Worm (Caenorhabditis elegans) whole organism, late embryonic: ENCODE data around the gene nhr-203.
A peak's percentile ranks its signal among the peaks of the same experiment; 100 is the strongest.

Experiments used
- K09A11.1 ChIP-seq: sonication (generic microtip); optimal IDR thresholded peaks from 2 replicates; lab custom pipeline; 2017; ENCODE audit warnings: antibody characterized with exemption, mild to moderate bottlenecking, missing genetic modification characterization, missing compliant biosample characterization; ENCODE audit not compliant: insufficient read depth
- T23F11.4 ChIP-seq: fragments of 200-800 bp; sonication (Bioruptor generic); optimal IDR thresholded peaks from 2 replicates; lab custom pipeline; 2018; ENCODE audit warnings: mild to moderate bottlenecking, missing genetic modification characterization, missing compliant biosample characterization
- Y22D7AL.16 ChIP-seq: sonication (generic microtip); optimal IDR thresholded peaks from 2 replicates; lab custom pipeline; 2016; ENCODE audit warnings: missing genetic modification characterization, missing compliant biosample characterization
- ama-1 ChIP-seq: fragments of 150-350 bp; optimal IDR thresholded peaks from 2 replicates; lab custom pipeline; 2014
- ceh-14 ChIP-seq: sonication (generic microtip); optimal IDR thresholded peaks from 2 replicates; lab custom pipeline; 2016; ENCODE audit warnings: missing genotype, missing genetic modification characterization, missing compliant biosample characterization
- ceh-2 ChIP-seq: sonication (generic microtip); optimal IDR thresholded peaks from 2 replicates; lab custom pipeline; 2016; ENCODE audit warnings: missing genotype, missing genetic modification characterization, missing compliant biosample characterization
- ceh-24 ChIP-seq: sonication (generic microtip); optimal IDR thresholded peaks from 2 replicates; lab custom pipeline; 2016; ENCODE audit warnings: mild to moderate bottlenecking, missing genetic modification characterization, missing compliant biosample characterization
- ceh-30 ChIP-seq: fragments of 150-350 bp; optimal IDR thresholded peaks from 2 replicates; lab custom pipeline; 2014; ENCODE audit warnings: missing biosample characterization, missing genetic modification characterization
- ceh-31 ChIP-seq: sonication (generic microtip); optimal IDR thresholded peaks from 2 replicates; lab custom pipeline; 2016; ENCODE audit warnings: missing genetic modification characterization, missing compliant biosample characterization
- ceh-34 ChIP-seq: sonication (generic microtip); optimal IDR thresholded peaks from 2 replicates; lab custom pipeline; 2016; ENCODE audit warnings: mild to moderate bottlenecking, missing genetic modification characterization, missing compliant biosample characterization
- dmd-4 ChIP-seq: sonication (generic microtip); optimal IDR thresholded peaks from 2 replicates; lab custom pipeline; 2016; ENCODE audit warnings: borderline replicate concordance, missing genetic modification characterization, missing compliant biosample characterization
- dve-1 ChIP-seq: sonication (generic microtip); optimal IDR thresholded peaks from 2 replicates; lab custom pipeline; 2017; ENCODE audit warnings: antibody characterized with exemption, mild to moderate bottlenecking, missing genetic modification characterization, missing compliant biosample characterization
- elt-2 ChIP-seq: sonication (generic microtip); optimal IDR thresholded peaks from 2 replicates; lab custom pipeline; 2016; ENCODE audit warnings: missing genetic modification reagents, missing genetic modification characterization, missing compliant biosample characterization
- fax-1 ChIP-seq: sonication (generic microtip); optimal IDR thresholded peaks from 2 replicates; lab custom pipeline; 2016; ENCODE audit warnings: missing genotype, missing genetic modification characterization, missing compliant biosample characterization
- gmeb-2 ChIP-seq: sonication (generic microtip); optimal IDR thresholded peaks from 2 replicates; lab custom pipeline; 2016; ENCODE audit warnings: missing genetic modification characterization, inconsistent platforms, missing compliant biosample characterization
- hlh-6 ChIP-seq: sonication (generic microtip); optimal IDR thresholded peaks from 2 replicates; lab custom pipeline; 2016; ENCODE audit warnings: missing genotype, missing genetic modification characterization, missing compliant biosample characterization
- hlh-8 ChIP-seq: sonication (generic microtip); optimal IDR thresholded peaks from 2 replicates; lab custom pipeline; 2016; ENCODE audit warnings: missing genotype, missing genetic modification characterization, missing compliant biosample characterization
- lin-11 ChIP-seq: fragments of 200-800 bp; sonication (Bioruptor generic); optimal IDR thresholded peaks from 2 replicates; lab custom pipeline; 2018; ENCODE audit warnings: mild to moderate bottlenecking, missing genetic modification characterization, missing compliant biosample characterization
- madf-2 ChIP-seq: sonication (generic microtip); optimal IDR thresholded peaks from 2 replicates; lab custom pipeline; 2017; ENCODE audit warnings: missing genetic modification characterization, missing compliant biosample characterization
- mec-3 ChIP-seq: sonication (generic microtip); optimal IDR thresholded peaks from 2 replicates; lab custom pipeline; 2016; ENCODE audit warnings: borderline replicate concordance, missing genetic modification characterization, missing compliant biosample characterization
- nfya-1 ChIP-seq: sonication (generic microtip); optimal IDR thresholded peaks from 2 replicates; lab custom pipeline; 2017; ENCODE audit warnings: missing genetic modification characterization, mild to moderate bottlenecking, missing compliant biosample characterization, antibody characterized with exemption, moderate library complexity
- nhr-11 ChIP-seq: fragments of 150-350 bp; optimal IDR thresholded peaks from 2 replicates; lab custom pipeline; 2014; ENCODE audit warnings: missing biosample characterization, missing genetic modification characterization
- npax-4 ChIP-seq: sonication (generic microtip); optimal IDR thresholded peaks from 2 replicates; lab custom pipeline; 2016; ENCODE audit warnings: missing genetic modification characterization, missing compliant biosample characterization
- pag-3 ChIP-seq: sonication (generic microtip); optimal IDR thresholded peaks from 2 replicates; lab custom pipeline; 2016; ENCODE audit warnings: missing compliant biosample characterization, missing genetic modification characterization, borderline replicate concordance
- pax-1 ChIP-seq: fragments of 150-350 bp; optimal IDR thresholded peaks from 2 replicates; lab custom pipeline; 2014; ENCODE audit warnings: missing biosample characterization, missing genetic modification characterization
- pqm-1 ChIP-seq: sonication (generic microtip); optimal IDR thresholded peaks from 2 replicates; lab custom pipeline; 2016; ENCODE audit warnings: missing genetic modification characterization, missing compliant biosample characterization
- pros-1 ChIP-seq: fragments of 150-350 bp; optimal IDR thresholded peaks from 2 replicates; lab custom pipeline; 2014; ENCODE audit warnings: missing biosample characterization, missing genetic modification reagents, missing genetic modification characterization
- ref-2 ChIP-seq: sonication (generic microtip); optimal IDR thresholded peaks from 2 replicates; lab custom pipeline; 2016; ENCODE audit warnings: missing genetic modification characterization, missing compliant biosample characterization
- tbx-7 ChIP-seq: sonication (generic microtip); optimal IDR thresholded peaks from 2 replicates; lab custom pipeline; 2016; ENCODE audit warnings: missing genotype, missing genetic modification characterization, missing compliant biosample characterization
- ttx-3 ChIP-seq: sonication (generic microtip); optimal IDR thresholded peaks from 2 replicates; lab custom pipeline; 2016; ENCODE audit warnings: missing genetic modification reagents, missing genetic modification characterization, missing compliant biosample characterization
- unc-55 ChIP-seq: sonication (generic microtip); optimal IDR thresholded peaks from 2 replicates; lab custom pipeline; 2017; ENCODE audit warnings: missing biosample characterization, missing genetic modification reagents, missing genetic modification characterization
- unc-86 ChIP-seq: sonication (generic microtip); optimal IDR thresholded peaks from 2 replicates; lab custom pipeline; 2016; ENCODE audit warnings: missing genetic modification characterization, missing compliant biosample characterization
- zip-5 ChIP-seq: sonication (generic microtip); optimal IDR thresholded peaks from 2 replicates; lab custom pipeline; 2016; ENCODE audit warnings: missing genetic modification characterization, missing compliant biosample characterization
- ztf-16 ChIP-seq: sonication (generic microtip); optimal IDR thresholded peaks from 2 replicates; lab custom pipeline; 2017; ENCODE audit warnings: missing genetic modification characterization, missing compliant biosample characterization

nhr-203 gene

DNA sequence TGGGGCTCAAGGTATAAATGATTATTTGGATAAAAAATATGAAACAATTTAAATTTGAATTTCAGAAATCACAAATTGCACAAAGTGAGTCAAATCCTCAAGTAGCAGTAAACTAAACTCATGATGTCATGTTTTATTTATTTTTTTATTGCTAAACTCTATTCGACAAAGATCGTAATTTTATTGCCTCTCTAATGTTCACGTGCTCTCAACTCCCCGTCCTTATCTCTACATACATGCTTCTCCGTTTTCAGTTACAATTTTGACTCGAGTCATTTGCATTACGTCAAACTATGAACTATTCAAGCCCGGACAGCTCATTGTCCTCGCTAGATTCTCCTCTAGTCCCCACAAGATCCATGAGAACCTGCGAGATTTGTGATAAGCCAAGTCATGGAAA lies 14.9 kb downstream of the nhr-203 start, which contains the start of gene nhr-99:
Gene nhr-99 (plus strand): TSS at position 263 of the 400 bp plus-strand sequence.
- no peak for TF ChIP-seq pqm-1
- TF ChIP-seq unc-55: no peak
- no peak for TF ChIP-seq ceh-30
- TF ChIP-seq ceh-14: no peak
- TF ChIP-seq npax-4 (tag; lab: Kevin White, UChicago): no peak
- TF ChIP-seq ceh-24 (tag; lab: Kevin White, UChicago): no peak
- TF ChIP-seq dve-1 (tag; lab: Kevin White, UChicago): no peak
- TF ChIP-seq ttx-3 (tag; lab: Kevin White, UChicago): no peak
- TF ChIP-seq nfya-1 (tag; lab: Kevin White, UChicago): no peak
- no peak for TF ChIP-seq unc-86 (tag; lab: Kevin White, UChicago)
- TF ChIP-seq hlh-8: no peak
- TF ChIP-seq ztf-16: no peak
- no peak for TF ChIP-seq ceh-34 (tag; lab: Kevin White, UChicago)
- TF ChIP-seq pros-1: no peak
- no peak for TF ChIP-seq ceh-2 (tag; lab: Kevin White, UChicago)
- TF ChIP-seq gmeb-2 (tag; lab: Kevin White, UChicago): no peak
- TF ChIP-seq ceh-31: no peak
- no peak for TF ChIP-seq pag-3 (tag; lab: Kevin White, UChicago)
- no peak for TF ChIP-seq tbx-7 (tag; lab: Kevin White, UChicago)
- no peak for TF ChIP-seq fax-1 (tag; lab: Kevin White, UChicago)

DNA sequence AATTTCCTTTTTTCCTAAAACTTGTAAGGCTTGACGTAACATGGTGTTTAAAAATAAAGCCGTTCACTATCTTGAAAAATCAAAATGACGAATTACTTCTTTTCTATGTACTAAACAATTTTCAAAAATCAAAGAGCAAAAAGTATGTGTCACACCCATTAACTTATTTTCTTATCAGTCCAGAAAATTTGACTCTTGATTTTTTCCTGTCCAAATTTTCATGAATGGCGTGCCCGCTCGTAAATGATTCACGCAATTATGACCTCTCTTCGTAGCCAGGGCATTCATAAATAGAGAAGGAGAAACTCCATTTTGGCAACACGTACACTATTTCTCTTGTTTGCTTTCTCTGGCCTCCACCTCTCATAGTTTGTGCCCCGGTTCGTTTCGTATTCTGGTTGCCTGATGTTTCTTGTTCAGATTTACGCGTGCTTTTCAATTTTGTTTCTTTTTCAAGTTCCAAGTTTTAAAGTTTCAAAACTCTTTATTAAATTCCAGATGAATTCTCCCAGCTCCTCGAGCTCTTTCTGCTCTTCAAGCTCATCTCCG lies 18.1 kb downstream of the nhr-203 start, which contains the start of gene nhr-55:
Gene nhr-55 (plus strand): TSS at position 499 of the 549 bp plus-strand sequence.
- no peak for TF ChIP-seq ama-1 (lab: Kevin White, UChicago)
- no peak for TF ChIP-seq lin-11
- no peak for TF ChIP-seq T23F11.4
- no peak for TF ChIP-seq nfya-1 (tag; lab: Kevin White, UChicago)

- no peak for TF ChIP-seq lin-11
- TF ChIP-seq dmd-4 (tag; lab: Kevin White, UChicago): no peak
- no peak for TF ChIP-seq madf-2 (tag; lab: Kevin White, UChicago)
- TF ChIP-seq zip-5 (tag; lab: Kevin White, UChicago): no peak
- TF ChIP-seq pax-1 (tag; lab: Kevin White, UChicago): no peak
- TF ChIP-seq ceh-24 (tag; lab: Kevin White, UChicago): no peak
- no peak for TF ChIP-seq hlh-8
- TF ChIP-seq pros-1: no peak
- no peak for TF ChIP-seq K09A11.1 (tag; lab: Kevin White, UChicago)
- TF ChIP-seq nhr-11: no peak
- no peak for TF ChIP-seq Y22D7AL.16 (tag; lab: Kevin White, UChicago)
- no peak for TF ChIP-seq hlh-6 (tag; lab: Kevin White, UChicago)
- no peak for TF ChIP-seq fax-1 (tag; lab: Kevin White, UChicago)
- TF ChIP-seq ref-2: no peak
- TF ChIP-seq dve-1 (tag; lab: Kevin White, UChicago): no peak
- TF ChIP-seq ttx-3 (tag; lab: Kevin White, UChicago): no peak
These were observed 19.5 kb downstream of the nhr-203 start for ce11 chrV:479046-479445.

DNA sequence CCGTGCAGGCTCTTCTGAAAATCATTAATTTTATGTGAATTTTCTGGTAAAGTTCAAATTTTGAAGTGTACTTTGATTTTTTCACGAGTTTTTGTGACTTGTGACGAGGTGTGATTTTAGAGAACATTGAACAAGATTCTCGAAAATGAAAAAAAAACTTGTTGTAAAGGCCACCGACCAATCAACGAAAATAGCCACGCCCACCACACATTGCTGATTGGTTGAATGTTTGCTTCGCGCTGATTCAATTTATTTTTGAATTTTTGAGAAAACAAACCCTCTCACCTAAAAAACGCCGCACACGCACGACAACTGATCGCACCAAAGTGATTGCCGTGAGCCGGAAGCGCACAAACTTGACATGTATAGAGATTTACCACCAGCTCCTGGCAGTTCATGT lies 23.3 kb downstream of the nhr-203 start:
- TF ChIP-seq gmeb-2 (tag; lab: Kevin White, UChicago) (no peak), nfya-1 (tag; lab: Kevin White, UChicago) (peak; percentile 34)
- TF ChIP-seq, all 69 proteins: peak for 1

DNA sequence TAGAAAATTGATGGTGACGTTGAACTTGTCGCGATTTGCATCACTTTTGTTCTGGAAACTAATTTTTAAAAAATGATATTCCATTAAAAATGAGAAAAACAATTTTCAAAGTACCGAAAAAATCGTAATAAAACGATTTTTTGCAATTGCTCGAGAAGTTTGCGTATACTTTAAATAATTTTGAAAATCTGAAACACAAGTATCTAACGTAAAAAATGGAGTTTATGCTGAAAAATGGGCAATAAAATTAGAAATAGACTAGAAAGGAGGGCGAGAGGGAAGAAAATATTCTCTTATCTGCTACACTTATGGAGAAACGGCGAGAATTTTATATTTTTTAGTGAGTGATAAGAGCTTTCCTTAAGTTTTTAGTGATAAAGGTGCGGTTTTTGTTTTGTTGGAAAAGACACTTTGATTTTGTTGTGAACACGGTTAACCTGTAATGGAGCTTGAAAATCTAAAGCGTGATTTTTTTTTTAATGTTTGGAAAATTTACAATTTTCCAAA lies 23.7 kb downstream of the nhr-203 start, which contains the start of gene nhr-130:
Gene nhr-130 (minus strand): TSS at position 51 of the 507 bp plus-strand sequence.
- TF ChIP-seq ztf-16: no peak
- no peak for TF ChIP-seq ceh-30
- no peak for TF ChIP-seq mec-3
- TF ChIP-seq tbx-7 (tag; lab: Kevin White, UChicago): no peak
- TF ChIP-seq elt-2: peak; percentile 59
- TF ChIP-seq hlh-6 (tag; lab: Kevin White, UChicago): no peak
- TF ChIP-seq fax-1 (tag; lab: Kevin White, UChicago): no peak
- no peak for TF ChIP-seq madf-2 (tag; lab: Kevin White, UChicago)
